Worm (Caenorhabditis elegans): Measurements from ENCODE around the gene oac-39.

ce11 chrV:298395-298794, 46.8 kb upstream of the oac-39 start:
- TF ChIP-seq lsy-2 (tag; optimal IDR thresholded peaks at IDR 0.05) (no peak), egl-27 (tag; optimal IDR thresholded peaks at IDR 0.05) (no peak), nhr-237 (tag; optimal IDR thresholded peaks at IDR 0.05) (no peak), nhr-77 (tag; optimal IDR thresholded peaks at IDR 0.05) (no peak), unc-62 (GFP tag; optimal IDR thresholded peaks at IDR 0.05 in 1 of 2) (no peak), unc-62 (tag; optimal IDR thresholded peaks at IDR 0.05) (no peak), ceh-82 (tag; optimal IDR thresholded peaks at IDR 0.05) (no peak), ces-1 (GFP tag; optimal IDR thresholded peaks at IDR 0.05) (no peak), pha-4 (GFP tag; IDR thresholded peaks at IDR 0.05) (no peak; the same call in 1 of the 2 replicates), pha-4 (tag; optimal IDR thresholded peaks at IDR 0.05) (no peak)
